Fruit fly (Drosophila melanogaster) whole organism, prepupa: ENCODE measurements around the gene CG43090.

Experiments used
- CG4318 ChIP-seq: fragments of 200-800 bp; sonication (Bioruptor generic); optimal IDR thresholded peaks from 3 replicates; lab custom pipeline; 2017; ENCODE audit warnings: missing biosample characterization, mild to moderate bottlenecking, missing genetic modification characterization
- CG6276 ChIP-seq: fragments of 200-800 bp; sonication (Bioruptor generic); optimal IDR thresholded peaks from 2 replicates; lab custom pipeline; 2017; ENCODE audit warnings: missing biosample characterization, mild to moderate bottlenecking, missing genetic modification characterization
- CG9139 ChIP-seq: fragments of 200-800 bp; sonication (Bioruptor generic); optimal IDR thresholded peaks from 3 replicates; lab custom pipeline; 2017; ENCODE audit warnings: missing biosample characterization, mild to moderate bottlenecking, missing genetic modification characterization
- Eip75B ChIP-seq: fragments of 200-800 bp; sonication (Bioruptor generic); optimal IDR thresholded peaks from 3 replicates; lab custom pipeline; 2016; ENCODE audit warnings: missing biosample characterization, missing genetic modification characterization
- achi ChIP-seq: fragments of 200-800 bp; sonication (Bioruptor generic); optimal IDR thresholded peaks from 3 replicates; lab custom pipeline; 2016; ENCODE audit warnings: missing biosample characterization, missing genetic modification characterization
- acj6 ChIP-seq: fragments of 200-800 bp; sonication (Bioruptor generic); optimal IDR thresholded peaks from 3 replicates; lab custom pipeline; 2016; ENCODE audit warnings: missing biosample characterization, missing genetic modification characterization
- net ChIP-seq: fragments of 200-800 bp; sonication (Bioruptor generic); optimal IDR thresholded peaks from 3 replicates; lab custom pipeline; 2016; ENCODE audit warnings: missing biosample characterization, missing genetic modification characterization

The CG43090 gene

DNA sequence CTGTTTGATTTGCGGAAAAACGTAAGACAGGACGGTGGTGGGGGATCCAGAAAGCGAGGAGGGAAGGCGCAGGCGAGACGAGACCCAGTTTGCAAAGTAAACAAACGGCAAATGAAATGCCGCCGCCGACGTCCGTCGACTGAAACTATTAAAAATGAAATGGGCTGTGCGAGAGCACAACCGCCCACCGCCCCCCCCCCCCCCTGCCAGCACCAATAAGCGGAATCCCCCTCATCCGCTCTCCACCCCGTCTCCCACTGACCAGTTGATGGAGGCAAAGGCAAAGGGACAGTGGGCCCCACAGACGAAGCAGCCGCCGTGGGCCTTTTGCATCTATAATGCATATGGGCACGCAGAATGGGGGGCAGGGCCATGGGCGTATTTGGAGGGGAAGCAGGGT is 32.9 kb downstream of the CG43090 start:
- no peak for TF ChIP-seq CG6276 (GFP tag; lab: Kevin White, UChicago)
- no peak for TF ChIP-seq CG4318 (GFP tag; lab: Kevin White, UChicago)
- TF ChIP-seq net (GFP tag; lab: Kevin White, UChicago) = no peak
- TF ChIP-seq Eip75B (GFP tag; lab: Kevin White, UChicago) = no peak
- TF ChIP-seq, all 60 proteins: peak for 0

DNA sequence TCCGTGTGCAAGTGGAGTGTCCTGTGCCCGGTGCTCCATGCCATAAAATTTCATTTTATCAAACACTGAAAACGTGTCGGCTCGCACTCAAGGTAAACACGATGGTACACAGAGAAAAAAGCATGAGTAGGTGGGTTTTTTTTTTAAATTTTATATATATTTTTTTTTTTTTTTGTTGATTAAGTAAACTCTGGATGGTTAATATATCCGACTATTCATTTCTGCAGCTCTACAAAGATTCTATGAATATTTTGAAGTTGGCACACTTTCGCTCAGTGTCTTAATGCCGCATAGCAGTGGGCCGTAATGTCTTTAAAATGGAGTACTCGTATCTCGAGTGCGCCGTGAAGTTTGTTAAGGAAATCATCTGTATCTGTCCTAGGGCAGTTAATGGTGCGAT is 47.8 kb downstream of the CG43090 start:
- TF ChIP-seq acj6 (GFP tag; lab: Kevin White, UChicago) = no peak
- TF ChIP-seq CG9139 (GFP tag; lab: Kevin White, UChicago) = no peak
- no peak for TF ChIP-seq CG4318 (GFP tag; lab: Kevin White, UChicago)
- TF ChIP-seq achi (GFP tag; lab: Kevin White, UChicago) = no peak
- TF ChIP-seq, all 60 proteins: peak for 0
